Worm (Caenorhabditis elegans) whole organism, mixed stage, embryonic: ENCODE data around the gene clec-196.

Experiments
- M03D4.4 ChIP-seq: sonication (generic microtip); optimal IDR thresholded peaks from 2 replicates; lab custom pipeline; 2017; ENCODE audit warnings: mild to moderate bottlenecking, missing genetic modification characterization, missing compliant biosample characterization
- bed-3 ChIP-seq: fragments of 200-800 bp; sonication (Bioruptor generic); optimal IDR thresholded peaks from 3 replicates; lab custom pipeline; 2018; ENCODE audit warnings: mild to moderate bottlenecking, missing genetic modification characterization, moderate library complexity, missing compliant biosample characterization
- blmp-1 ChIP-seq: fragments of 150-350 bp; optimal IDR thresholded peaks from 2 replicates; lab custom pipeline; 2014; ENCODE audit warnings: missing biosample characterization, missing genetic modification characterization
- ceh-39 ChIP-seq: fragments of 150-350 bp; optimal IDR thresholded peaks from 2 replicates; lab custom pipeline; 2014; ENCODE audit warnings: missing biosample characterization, missing genetic modification characterization
- ceh-43 ChIP-seq: fragments of 200-800 bp; sonication (Bioruptor generic); optimal IDR thresholded peaks from 2 replicates; lab custom pipeline; 2018; ENCODE audit warnings: mild to moderate bottlenecking, missing genetic modification characterization, moderate library complexity, missing compliant biosample characterization
- ceh-83 ChIP-seq: fragments of 200-800 bp; sonication (Bioruptor generic); optimal IDR thresholded peaks from 2 replicates; lab custom pipeline; 2018; ENCODE audit warnings: mild to moderate bottlenecking, missing genetic modification characterization, missing compliant biosample characterization
- ces-1 ChIP-seq: fragments of 150-350 bp; optimal IDR thresholded peaks from 2 replicates; lab custom pipeline; 2014; ENCODE audit warnings: missing biosample characterization, missing genetic modification reagents, missing genetic modification characterization
- cnd-1 ChIP-seq: fragments of 200-800 bp; sonication (Bioruptor generic); optimal IDR thresholded peaks from 2 replicates; lab custom pipeline; 2018; ENCODE audit warnings: mild to moderate bottlenecking, missing genetic modification characterization, missing compliant biosample characterization
- drap-1 ChIP-seq: fragments of 200-800 bp; sonication (Bioruptor generic); optimal IDR thresholded peaks from 3 replicates; lab custom pipeline; 2018; ENCODE audit warnings: mild to moderate bottlenecking, missing genetic modification characterization, missing compliant biosample characterization
- elt-1 ChIP-seq: sonication (generic microtip); optimal IDR thresholded peaks from 2 replicates; lab custom pipeline; 2017; ENCODE audit warnings: missing genetic modification characterization, mild to moderate bottlenecking, missing compliant biosample characterization, antibody characterized with exemption, moderate library complexity, borderline replicate concordance; ENCODE audit not compliant: insufficient read depth
- elt-3 ChIP-seq: fragments of 150-350 bp; optimal IDR thresholded peaks from 2 replicates; lab custom pipeline; 2014; ENCODE audit warnings: missing biosample characterization, missing genetic modification characterization
- flh-1 ChIP-seq: fragments of 200-800 bp; sonication (Bioruptor generic); optimal IDR thresholded peaks from 2 replicates; lab custom pipeline; 2018; ENCODE audit warnings: mild to moderate bottlenecking, missing genetic modification characterization, moderate library complexity, missing compliant biosample characterization
- ham-2 ChIP-seq: fragments of 200-800 bp; sonication (Bioruptor generic); optimal IDR thresholded peaks from 2 replicates; lab custom pipeline; 2018; ENCODE audit warnings: mild to moderate bottlenecking, missing genetic modification characterization, missing compliant biosample characterization
- hlh-1 ChIP-seq: fragments of 150-350 bp; optimal IDR thresholded peaks from 2 replicates; lab custom pipeline; 2014; ENCODE audit warnings: missing biosample characterization, missing genetic modification reagents, missing genetic modification characterization
- lin-32 ChIP-seq: fragments of 200-800 bp; sonication (Bioruptor generic); optimal IDR thresholded peaks from 2 replicates; lab custom pipeline; 2018; ENCODE audit warnings: mild to moderate bottlenecking, missing genetic modification characterization, missing compliant biosample characterization
- mab-5 ChIP-seq: fragments of 150-350 bp; optimal IDR thresholded peaks from 2 replicates; lab custom pipeline; 2014; ENCODE audit warnings: missing biosample characterization, missing genetic modification characterization
- mep-1 ChIP-seq: fragments of 150-350 bp; optimal IDR thresholded peaks from 2 replicates; lab custom pipeline; 2017; ENCODE audit warnings: missing biosample characterization, missing genetic modification reagents, missing genetic modification characterization, inconsistent platforms
- mls-2 ChIP-seq: sonication (generic microtip); optimal IDR thresholded peaks from 2 replicates; lab custom pipeline; 2016; ENCODE audit warnings: mild to moderate bottlenecking, missing genetic modification characterization, moderate library complexity, missing compliant biosample characterization
- nhr-12 ChIP-seq: fragments of 150-350 bp; optimal IDR thresholded peaks from 2 replicates; lab custom pipeline; 2014; ENCODE audit warnings: missing biosample characterization, missing genetic modification characterization
- nhr-2 ChIP-seq: fragments of 150-350 bp; optimal IDR thresholded peaks from 2 replicates; lab custom pipeline; 2014; ENCODE audit warnings: missing biosample characterization, missing genetic modification characterization
- nhr-237 ChIP-seq: fragments of 150-350 bp; optimal IDR thresholded peaks from 2 replicates; lab custom pipeline; 2014; ENCODE audit warnings: missing biosample characterization, missing genetic modification characterization
- nhr-28 ChIP-seq: fragments of 150-350 bp; optimal IDR thresholded peaks from 2 replicates; lab custom pipeline; 2014; ENCODE audit warnings: missing biosample characterization, missing genetic modification characterization
- nhr-76 ChIP-seq: sonication (generic microtip); optimal IDR thresholded peaks from 2 replicates; lab custom pipeline; 2017; ENCODE audit warnings: missing biosample characterization, missing genetic modification characterization
- pha-4 ChIP-seq: fragments of 150-350 bp; optimal IDR thresholded peaks from 2 replicates; lab custom pipeline; 2018; ENCODE audit warnings: missing biosample characterization, missing genetic modification reagents, missing genetic modification characterization
- snpc-4 ChIP-seq: fragments of 150-350 bp; optimal IDR thresholded peaks from 2 replicates; lab custom pipeline; 2014; ENCODE audit warnings: missing biosample characterization, missing genetic modification characterization
- sptf-1 ChIP-seq: sonication (generic microtip); optimal IDR thresholded peaks from 2 replicates; lab custom pipeline; 2017; ENCODE audit warnings: mild to moderate bottlenecking, missing genetic modification characterization, moderate library complexity, missing compliant biosample characterization
- tbx-8 ChIP-seq: fragments of 200-800 bp; sonication (Bioruptor generic); optimal IDR thresholded peaks from 2 replicates; lab custom pipeline; 2018; ENCODE audit warnings: mild to moderate bottlenecking, missing genetic modification characterization, moderate library complexity, missing compliant biosample characterization
- unc-120 ChIP-seq: sonication (generic microtip); optimal IDR thresholded peaks from 2 replicates; lab custom pipeline; 2017; ENCODE audit warnings: missing genetic modification characterization, missing compliant biosample characterization; ENCODE audit not compliant: poor library complexity, severe bottlenecking
- unc-39 ChIP-seq: fragments of 150-350 bp; optimal IDR thresholded peaks from 2 replicates; lab custom pipeline; 2014; ENCODE audit warnings: missing biosample characterization, missing genetic modification characterization
- zip-8 ChIP-seq: fragments of 150-350 bp; optimal IDR thresholded peaks from 2 replicates; lab custom pipeline; 2014; ENCODE audit warnings: missing biosample characterization, missing genetic modification characterization
- ztf-11 ChIP-seq: fragments of 150-350 bp; optimal IDR thresholded peaks from 2 replicates; lab custom pipeline; 2014; ENCODE audit warnings: missing biosample characterization, missing genetic modification characterization

Gene clec-196

ce11 chrIV:17293068-17293467 lies 16.3 kb downstream of the clec-196 start:
- TF ChIP-seq bed-3 (GFP tag; lab: Kevin White, UChicago) (no peak), unc-120 (tag; lab: Kevin White, UChicago) (no peak), unc-39 (tag; lab: Kevin White, UChicago) (no peak), ces-1 (GFP tag; lab: Kevin White, UChicago) (no peak), elt-1 (tag; lab: Kevin White, UChicago) (no peak), nhr-237 (no peak), sptf-1 (tag; lab: Kevin White, UChicago) (no peak), lin-32 (GFP tag; lab: Kevin White, UChicago) (no peak), tbx-8 (no peak), pha-4 (tag; lab: Kevin White, UChicago) (no peak), nhr-28 (tag; lab: Kevin White, UChicago) (no peak)

- TF ChIP-seq cnd-1 (no peak), snpc-4 (no peak), ceh-83 (GFP tag; lab: Kevin White, UChicago) (no peak), zip-8 (no peak), hlh-1 (peak; percentile 20), flh-1 (GFP tag; lab: Kevin White, UChicago) (no peak), unc-120 (tag; lab: Kevin White, UChicago) (peak; percentile 19), sptf-1 (tag; lab: Kevin White, UChicago) (no peak), ham-2 (GFP tag; lab: Kevin White, UChicago) (no peak), elt-3 (tag; lab: Kevin White, UChicago) (no peak), ceh-43 (no peak), blmp-1 (no peak), tbx-8 (no peak), M03D4.4 (tag; lab: Kevin White, UChicago) (no peak), mep-1 (no peak), drap-1 (GFP tag; lab: Kevin White, UChicago) (no peak), pha-4 (tag; lab: Kevin White, UChicago) (peak; percentile 14), nhr-28 (tag; lab: Kevin White, UChicago) (no peak), lin-32 (GFP tag; lab: Kevin White, UChicago) (no peak)
Observed at ce11 chrIV:17293679-17294078, 16.9 kb downstream of the clec-196 start.

- no peak for TF ChIP-seq hlh-1
- TF ChIP-seq ces-1 (GFP tag; lab: Kevin White, UChicago): no peak
- TF ChIP-seq flh-1 (GFP tag; lab: Kevin White, UChicago): no peak
- no peak for TF ChIP-seq ceh-39 (tag; lab: Kevin White, UChicago)
- no peak for TF ChIP-seq elt-3 (tag; lab: Kevin White, UChicago)
- no peak for TF ChIP-seq ceh-43
- no peak for TF ChIP-seq elt-1 (tag; lab: Kevin White, UChicago)
- TF ChIP-seq ztf-11 (tag; lab: Kevin White, UChicago): no peak
- TF ChIP-seq snpc-4: no peak
Observed at ce11 chrIV:17294489-17294888, 17.7 kb downstream of the clec-196 start, which contains the start of gene T28F3.5. Gene T28F3.5, plus strand, starts transcription at chrIV:17294789.

ce11 chrIV:17301933-17302332 lies 25.2 kb downstream of the clec-196 start, which contains the start of gene ifta-2:
Gene ifta-2, minus strand, starts transcription at chrIV:17302033.
- TF ChIP-seq unc-39 (tag; lab: Kevin White, UChicago) (no peak), bed-3 (GFP tag; lab: Kevin White, UChicago) (no peak), ceh-83 (GFP tag; lab: Kevin White, UChicago) (no peak), mab-5 (tag; lab: Kevin White, UChicago) (no peak), ceh-39 (tag; lab: Kevin White, UChicago) (no peak), ces-1 (GFP tag; lab: Kevin White, UChicago) (no peak), nhr-28 (tag; lab: Kevin White, UChicago) (no peak), drap-1 (GFP tag; lab: Kevin White, UChicago) (no peak), ztf-11 (tag; lab: Kevin White, UChicago) (no peak), nhr-2 (tag; lab: Kevin White, UChicago) (no peak), cnd-1 (no peak), mls-2 (tag; lab: Kevin White, UChicago) (no peak), unc-120 (tag; lab: Kevin White, UChicago) (no peak), blmp-1 (no peak), nhr-76 (tag; lab: Kevin White, UChicago) (no peak), snpc-4 (no peak), nhr-12 (tag; lab: Kevin White, UChicago) (no peak), mep-1 (no peak)
